Worm (Caenorhabditis elegans) whole organism, late embryonic: Measurements from ENCODE around the gene Y45F10B.59.
A peak's percentile ranks its signal among the peaks of the same experiment; 100 is the strongest.
"Not testable (repeated sequence)": the region's sequence is repeated elsewhere in the genome, so short reads cannot be mapped to it uniquely, and the experiment has no call there.

Source experiments
- C08G9.2 ChIP-seq: sonication (generic microtip); optimal IDR thresholded peaks from 2 replicates; lab custom pipeline; 2016; ENCODE audit warnings: mild to moderate bottlenecking, missing genetic modification characterization, moderate library complexity, missing compliant biosample characterization
- C38D4.7 ChIP-seq: fragments of 200-800 bp; sonication (Bioruptor generic); optimal IDR thresholded peaks from 2 replicates; lab custom pipeline; 2018; ENCODE audit warnings: mild to moderate bottlenecking, missing genetic modification characterization, moderate library complexity, missing compliant biosample characterization
- F13H6.1 ChIP-seq: sonication (generic microtip); optimal IDR thresholded peaks from 2 replicates; lab custom pipeline; 2016; ENCODE audit warnings: missing genetic modification characterization, missing compliant biosample characterization
- Y22D7AL.16 ChIP-seq: sonication (generic microtip); optimal IDR thresholded peaks from 2 replicates; lab custom pipeline; 2016; ENCODE audit warnings: missing genetic modification characterization, missing compliant biosample characterization
- ceh-14 ChIP-seq: sonication (generic microtip); optimal IDR thresholded peaks from 2 replicates; lab custom pipeline; 2016; ENCODE audit warnings: missing genotype, missing genetic modification characterization, missing compliant biosample characterization
- ceh-19 ChIP-seq: fragments of 200-800 bp; sonication (Bioruptor generic); optimal IDR thresholded peaks from 2 replicates; lab custom pipeline; 2018; ENCODE audit warnings: mild to moderate bottlenecking, missing genetic modification characterization, missing compliant biosample characterization
- ceh-22 ChIP-seq: sonication (generic microtip); optimal IDR thresholded peaks from 2 replicates; lab custom pipeline; 2017; ENCODE audit warnings: missing biosample characterization, missing genetic modification characterization
- ceh-30 ChIP-seq: fragments of 150-350 bp; optimal IDR thresholded peaks from 2 replicates; lab custom pipeline; 2014; ENCODE audit warnings: missing biosample characterization, missing genetic modification characterization
- ceh-31 ChIP-seq: sonication (generic microtip); optimal IDR thresholded peaks from 2 replicates; lab custom pipeline; 2016; ENCODE audit warnings: missing genetic modification characterization, missing compliant biosample characterization
- ceh-45 ChIP-seq: fragments of 200-800 bp; sonication (Bioruptor generic); IDR thresholded peaks from 2 replicates; pipeline ENCODE4 v1.3.6; 2022; ENCODE audit warnings: missing genetic modification reagents, missing genetic modification characterization, missing compliant biosample characterization
- che-1 ChIP-seq: sonication (generic microtip); optimal IDR thresholded peaks from 2 replicates; lab custom pipeline; 2016; ENCODE audit warnings: mild to moderate bottlenecking, missing genetic modification characterization, missing compliant biosample characterization
- dmd-4 ChIP-seq: sonication (generic microtip); optimal IDR thresholded peaks from 2 replicates; lab custom pipeline; 2016; ENCODE audit warnings: borderline replicate concordance, missing genetic modification characterization, missing compliant biosample characterization
- dve-1 ChIP-seq: sonication (generic microtip); optimal IDR thresholded peaks from 2 replicates; lab custom pipeline; 2017; ENCODE audit warnings: antibody characterized with exemption, mild to moderate bottlenecking, missing genetic modification characterization, missing compliant biosample characterization
- fax-1 ChIP-seq: sonication (generic microtip); optimal IDR thresholded peaks from 2 replicates; lab custom pipeline; 2016; ENCODE audit warnings: missing genotype, missing genetic modification characterization, missing compliant biosample characterization
- fkh-10 ChIP-seq: fragments of 150-350 bp; optimal IDR thresholded peaks from 2 replicates; lab custom pipeline; 2014; ENCODE audit warnings: missing biosample characterization, missing genetic modification reagents, missing genetic modification characterization
- hlh-13 ChIP-seq: fragments of 200-800 bp; sonication (Bioruptor generic); optimal IDR thresholded peaks from 2 replicates; lab custom pipeline; 2018; ENCODE audit warnings: mild to moderate bottlenecking, missing genetic modification characterization, missing compliant biosample characterization
- hlh-15 ChIP-seq: sonication (generic microtip); optimal IDR thresholded peaks from 2 replicates; lab custom pipeline; 2016; ENCODE audit warnings: missing genetic modification characterization, missing compliant biosample characterization
- hlh-6 ChIP-seq: sonication (generic microtip); optimal IDR thresholded peaks from 2 replicates; lab custom pipeline; 2016; ENCODE audit warnings: missing genotype, missing genetic modification characterization, missing compliant biosample characterization
- mec-3 ChIP-seq: sonication (generic microtip); optimal IDR thresholded peaks from 2 replicates; lab custom pipeline; 2016; ENCODE audit warnings: borderline replicate concordance, missing genetic modification characterization, missing compliant biosample characterization
- nhr-11 ChIP-seq: fragments of 150-350 bp; optimal IDR thresholded peaks from 2 replicates; lab custom pipeline; 2014; ENCODE audit warnings: missing biosample characterization, missing genetic modification characterization
- npax-4 ChIP-seq: sonication (generic microtip); optimal IDR thresholded peaks from 2 replicates; lab custom pipeline; 2016; ENCODE audit warnings: missing genetic modification characterization, missing compliant biosample characterization
- odd-2 ChIP-seq: sonication (generic microtip); optimal IDR thresholded peaks from 2 replicates; lab custom pipeline; 2017; ENCODE audit warnings: antibody characterized with exemption, mild to moderate bottlenecking, missing genetic modification characterization, missing compliant biosample characterization
- pat-9 ChIP-seq: fragments of 200-800 bp; sonication (Bioruptor generic); optimal IDR thresholded peaks from 2 replicates; lab custom pipeline; 2018; ENCODE audit warnings: mild to moderate bottlenecking, missing genetic modification characterization, moderate library complexity, missing compliant biosample characterization
- pax-1 ChIP-seq: fragments of 150-350 bp; optimal IDR thresholded peaks from 2 replicates; lab custom pipeline; 2014; ENCODE audit warnings: missing biosample characterization, missing genetic modification characterization
- pha-2 ChIP-seq: sonication (generic microtip); optimal IDR thresholded peaks from 2 replicates; lab custom pipeline; 2017; ENCODE audit warnings: mild to moderate bottlenecking, missing genetic modification characterization, missing compliant biosample characterization
- pros-1 ChIP-seq: fragments of 150-350 bp; optimal IDR thresholded peaks from 2 replicates; lab custom pipeline; 2014; ENCODE audit warnings: missing biosample characterization, missing genetic modification reagents, missing genetic modification characterization
- rnt-1 ChIP-seq: sonication (generic microtip); optimal IDR thresholded peaks from 2 replicates; lab custom pipeline; 2016; ENCODE audit warnings: missing genetic modification characterization, missing compliant biosample characterization
- sox-2 ChIP-seq: fragments of 200-800 bp; sonication (Bioruptor generic); IDR thresholded peaks from 2 replicates; pipeline ENCODE4 v1.3.6; 2022; ENCODE audit warnings: missing genetic modification reagents, missing genetic modification characterization, missing compliant biosample characterization
- ttx-3 ChIP-seq: sonication (generic microtip); optimal IDR thresholded peaks from 2 replicates; lab custom pipeline; 2016; ENCODE audit warnings: missing genetic modification reagents, missing genetic modification characterization, missing compliant biosample characterization
- unc-3 ChIP-seq, 2 experiments: fragments of 200-800 bp in 1 of 2; sonication (Bioruptor generic) in 1 of 2; sonication (generic microtip) in 1 of 2; conservative IDR thresholded peaks in 1 of 2; optimal IDR thresholded peaks in 1 of 2; 2 replicates each; pipeline versions ENCODE4 v1.3.6 to Lab custom; 2016 to 2022; ENCODE audit warnings: missing compliant biosample characterization in 2 of 2, missing genetic modification characterization in 2 of 2, missing genetic modification reagents in 1 of 2
- unc-42 ChIP-seq: sonication (generic microtip); optimal IDR thresholded peaks from 2 replicates; lab custom pipeline; 2016; ENCODE audit warnings: missing genotype, missing genetic modification characterization, missing compliant biosample characterization
- unc-86 ChIP-seq: sonication (generic microtip); optimal IDR thresholded peaks from 2 replicates; lab custom pipeline; 2016; ENCODE audit warnings: missing genetic modification characterization, missing compliant biosample characterization

Y45F10B.59 gene

DNA sequence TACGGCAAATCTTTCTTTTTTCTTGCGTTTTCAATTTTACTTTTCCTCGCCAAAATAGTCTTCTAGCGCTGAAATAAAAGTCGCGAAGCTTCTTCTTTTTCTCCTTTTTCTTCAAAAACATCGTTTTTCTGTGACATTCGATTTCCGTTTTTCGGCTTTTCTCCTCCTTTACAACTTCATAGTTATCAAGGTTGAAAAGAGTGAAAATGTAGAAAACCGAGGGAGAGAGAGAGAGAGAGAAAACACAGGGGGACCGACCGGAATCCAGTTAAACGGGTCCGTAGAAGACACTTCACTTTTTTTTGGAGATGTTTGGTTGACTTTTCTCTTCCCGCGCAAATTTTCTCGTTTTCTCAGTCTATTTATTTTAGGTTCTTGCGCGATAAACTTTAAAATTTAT lies 38.1 kb upstream of the Y45F10B.59 start:
- TF ChIP-seq pax-1 (tag; lab: Kevin White, UChicago) (no peak), unc-42 (tag; lab: Kevin White, UChicago) (peak; percentile 28), ceh-31 (no peak), sox-2 (GFP tag; lab: Robert Waterston, UW) (no peak), unc-3 (GFP tag; conservative IDR thresholded peaks at IDR 0.05; lab: Robert Waterston, UW) (no peak), unc-3 (tag; optimal IDR thresholded peaks at IDR 0.05; lab: Kevin White, UChicago) (no peak), Y22D7AL.16 (tag; lab: Kevin White, UChicago) (no peak), npax-4 (no peak)

- TF ChIP-seq mec-3 (tag; lab: Kevin White, UChicago) (no peak), ceh-45 (no peak), ttx-3 (tag; lab: Kevin White, UChicago) (no peak), pros-1 (tag; lab: Kevin White, UChicago) (no peak), nhr-11 (tag; lab: Kevin White, UChicago) (no peak), hlh-6 (no peak), fax-1 (tag; lab: Kevin White, UChicago) (no peak), rnt-1 (tag; lab: Kevin White, UChicago) (no peak), F13H6.1 (tag; lab: Kevin White, UChicago) (no peak), hlh-13 (no peak), C38D4.7 (GFP tag; lab: Kevin White, UChicago) (no peak), unc-86 (no peak), pha-2 (tag; lab: Kevin White, UChicago) (no peak), Y22D7AL.16 (tag; lab: Kevin White, UChicago) (no peak), ceh-31 (no peak), che-1 (tag; lab: Kevin White, UChicago) (no peak), unc-3 (GFP tag; conservative IDR thresholded peaks at IDR 0.05; lab: Robert Waterston, UW) (no peak), unc-3 (tag; optimal IDR thresholded peaks at IDR 0.05; lab: Kevin White, UChicago) (no peak), ceh-30 (no peak)
- TF ChIP-seq, all 69 proteins: peak for 0
Measured at ce11 chrIV:13574733-13575132, 27.7 kb upstream of the Y45F10B.59 start, which contains the start of gene srd-10. Gene srd-10 (plus strand): TSS chrIV:13575033.

DNA sequence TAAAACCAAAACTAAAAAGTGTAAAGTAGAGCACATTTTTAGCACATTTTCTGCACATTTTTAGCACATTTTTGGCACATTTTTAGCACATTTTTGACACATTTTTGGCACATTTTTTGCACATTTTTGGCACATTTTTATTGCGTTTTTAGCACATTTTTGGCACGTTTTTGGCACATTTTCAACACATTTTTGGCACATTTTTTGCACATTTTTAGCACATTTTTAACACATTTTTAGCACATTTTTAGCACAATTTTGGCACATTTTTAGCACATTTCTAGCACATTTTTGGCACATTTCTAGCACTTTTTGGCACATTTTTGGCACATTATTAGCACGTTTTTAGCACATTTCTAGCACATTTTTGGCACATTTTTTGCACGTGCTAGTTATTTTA lies 26.7 kb upstream of the Y45F10B.59 start:
- TF ChIP-seq nhr-11 (tag; lab: Kevin White, UChicago) = peak; percentile 16
- TF ChIP-seq ceh-30 = no peak

ce11 chrIV:13578174-13578573 lies 24.2 kb upstream of the Y45F10B.59 start, which contains the start of gene Y45F10B.8:
Gene Y45F10B.8 (minus strand): TSS chrIV:13578274.
- TF ChIP-seq hlh-15 (tag; lab: Kevin White, UChicago); ttx-3 (tag; lab: Kevin White, UChicago); ceh-45: not testable (repeated sequence)
- TF ChIP-seq, all 69 proteins: peak for 0; not testable (repeated sequence) for 69

DNA sequence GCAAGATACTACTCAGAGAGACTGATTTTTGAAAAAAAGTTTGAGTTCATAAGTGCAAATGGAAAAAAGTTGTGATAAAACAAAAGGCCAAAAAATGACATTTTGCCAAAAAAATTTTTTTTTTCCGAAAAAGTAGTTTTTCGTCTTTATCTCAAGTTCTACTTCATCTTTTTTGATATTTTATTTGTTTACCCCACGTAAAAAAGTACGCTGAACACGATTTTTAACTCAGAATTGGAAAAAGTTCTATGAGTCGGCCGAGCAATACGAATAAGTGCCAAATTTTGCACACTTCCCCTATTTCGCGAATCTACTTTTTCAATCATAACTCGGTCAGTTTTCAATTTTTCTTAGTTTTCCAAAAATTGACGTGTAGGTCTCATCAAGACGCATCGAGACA lies 23.5 kb upstream of the Y45F10B.59 start, which contains the start of gene sru-16:
Gene sru-16 (plus strand): TSS at position 301 of the 400 bp plus-strand sequence.
- TF ChIP-seq ceh-14; pax-1 (tag; lab: Kevin White, UChicago); dve-1: not testable (repeated sequence)
- TF ChIP-seq, all 69 proteins: peak for 0; not testable (repeated sequence) for 69

ce11 chrIV:13582909-13583308 lies 19.5 kb upstream of the Y45F10B.59 start, which contains the start of gene sru-12:
Gene sru-12 (plus strand): TSS chrIV:13583209.
- no peak for TF ChIP-seq ceh-19 (GFP tag; lab: Kevin White, UChicago)
- TF ChIP-seq pat-9 = no peak
- no peak for TF ChIP-seq odd-2 (tag; lab: Kevin White, UChicago)
- TF ChIP-seq unc-3 (GFP tag; conservative IDR thresholded peaks at IDR 0.05; lab: Robert Waterston, UW) = no peak
- no peak for TF ChIP-seq unc-3 (tag; optimal IDR thresholded peaks at IDR 0.05; lab: Kevin White, UChicago)
- TF ChIP-seq hlh-6 = no peak
- no peak for TF ChIP-seq rnt-1 (tag; lab: Kevin White, UChicago)
- TF ChIP-seq dmd-4 (tag; lab: Kevin White, UChicago) = no peak
- no peak for TF ChIP-seq npax-4
- no peak for TF ChIP-seq C08G9.2 (tag; lab: Kevin White, UChicago)
- TF ChIP-seq fkh-10 = no peak
- TF ChIP-seq ceh-22 (tag; lab: Kevin White, UChicago) = no peak
- TF ChIP-seq, all 69 proteins: peak for 0
